Worm (Caenorhabditis elegans) whole organism, L4 larva: ENCODE data around the gene F08F3.1.

Source experiments
- F37D6.2 ChIP-seq: sonication (generic microtip); optimal IDR thresholded peaks from 2 replicates; lab custom pipeline; 2016; ENCODE audit warnings: mild to moderate bottlenecking, missing genetic modification characterization, missing compliant biosample characterization
- Y5F2A.4 ChIP-seq: fragments of 200-800 bp; sonication (Bioruptor generic); optimal IDR thresholded peaks from 2 replicates; lab custom pipeline; 2018; ENCODE audit warnings: mild to moderate bottlenecking, missing genetic modification characterization, missing compliant biosample characterization
- ZK546.5 ChIP-seq, 2 experiments: sonication (generic microtip); optimal IDR thresholded peaks; 2 replicates each; lab custom pipeline; 2017; ENCODE audit warnings: missing biosample characterization in 2 of 2, missing genetic modification characterization in 2 of 2
- aha-1 ChIP-seq: fragments of 150-350 bp; peaks from one replicate; lab custom pipeline; 2014; ENCODE audit warnings: missing biosample characterization, missing genetic modification characterization
- ceh-20 ChIP-seq: fragments of 200-800 bp; sonication (Bioruptor generic); IDR thresholded peaks from 2 replicates; pipeline ENCODE4 v1.3.6; 2022; ENCODE audit warnings: missing genetic modification reagents, missing genetic modification characterization, missing compliant biosample characterization
- ceh-28 ChIP-seq: fragments of 150-350 bp; optimal IDR thresholded peaks from 2 replicates; lab custom pipeline; 2014; ENCODE audit warnings: missing biosample characterization, missing genetic modification reagents, missing genetic modification characterization
- ceh-32 ChIP-seq: sonication (generic microtip); optimal IDR thresholded peaks from 2 replicates; lab custom pipeline; 2016; ENCODE audit warnings: mild to moderate bottlenecking, missing genetic modification characterization, missing compliant biosample characterization; ENCODE audit not compliant: poor library complexity
- ceh-82 ChIP-seq: sonication (generic microtip); optimal IDR thresholded peaks from 2 replicates; lab custom pipeline; 2017; ENCODE audit warnings: missing biosample characterization, missing genetic modification characterization
- ces-1 ChIP-seq: fragments of 150-350 bp; sonication (generic microtip); optimal IDR thresholded peaks from 4 replicates; lab custom pipeline; 2014; ENCODE audit warnings: missing biosample characterization, missing genetic modification reagents, missing genetic modification characterization
- ctbp-1 ChIP-seq: fragments of 200-800 bp; sonication (Bioruptor generic); IDR thresholded peaks from 2 replicates; pipeline ENCODE4 v1.3.6; 2022; ENCODE audit warnings: missing genetic modification reagents, missing genetic modification characterization, missing compliant biosample characterization
- daf-16 ChIP-seq, 3 experiments: sonication (generic microtip); optimal IDR thresholded peaks; 2 replicates each; lab custom pipeline; 2016 to 2017; ENCODE audit warnings: missing genetic modification characterization in 3 of 3, missing genetic modification reagents in 3 of 3, mild to moderate bottlenecking in 2 of 3, missing compliant biosample characterization in 2 of 3, missing biosample characterization in 1 of 3, moderate library complexity in 1 of 3
- daf-19 ChIP-seq: fragments of 200-800 bp; sonication (Bioruptor generic); conservative IDR thresholded peaks from 2 replicates; pipeline ENCODE4 v1.3.6; 2022; ENCODE audit warnings: missing genetic modification characterization, missing compliant biosample characterization
- dmd-6 ChIP-seq: fragments of 200-800 bp; sonication (Bioruptor generic); IDR thresholded peaks from 2 replicates; pipeline ENCODE4 v1.3.6; 2022; ENCODE audit warnings: missing genetic modification reagents, missing genetic modification characterization, missing compliant biosample characterization
- duxl-1 ChIP-seq: sonication (generic microtip); optimal IDR thresholded peaks from 2 replicates; lab custom pipeline; 2016; ENCODE audit warnings: mild to moderate bottlenecking, missing genetic modification characterization, moderate library complexity, missing compliant biosample characterization; ENCODE audit not compliant: poor library complexity
- dve-1 ChIP-seq: sonication (generic microtip); optimal IDR thresholded peaks from 2 replicates; lab custom pipeline; 2017; ENCODE audit warnings: antibody characterized with exemption, mild to moderate bottlenecking, missing genetic modification characterization, missing compliant biosample characterization; ENCODE audit not compliant: insufficient read depth
- egl-27 ChIP-seq: sonication (generic microtip); optimal IDR thresholded peaks from 3 replicates; lab custom pipeline; 2017; ENCODE audit warnings: missing biosample characterization, missing genetic modification reagents, missing genetic modification characterization
- egl-43 ChIP-seq: fragments of 200-800 bp; sonication (Bioruptor generic); IDR thresholded peaks from 2 replicates; pipeline ENCODE4 v1.3.6; 2022; ENCODE audit warnings: missing genetic modification reagents, missing genetic modification characterization, missing compliant biosample characterization
- hlh-11 ChIP-seq: fragments of 200-800 bp; sonication (Bioruptor generic); optimal IDR thresholded peaks from 2 replicates; lab custom pipeline; 2018; ENCODE audit warnings: mild to moderate bottlenecking, missing genetic modification characterization, missing compliant biosample characterization
- hmg-1.1 ChIP-seq: fragments of 200-800 bp; sonication (Bioruptor generic); IDR thresholded peaks from 2 replicates; pipeline ENCODE4 v1.3.6; 2022; ENCODE audit warnings: missing genetic modification reagents, missing genetic modification characterization, missing compliant biosample characterization
- lir-3 ChIP-seq: sonication (generic microtip); optimal IDR thresholded peaks from 2 replicates; lab custom pipeline; 2016; ENCODE audit warnings: mild to moderate bottlenecking, missing genetic modification characterization, missing compliant biosample characterization
- lsy-2 ChIP-seq, 2 experiments: fragments of 150-350 bp in 1 of 2; sonication (generic microtip) in 1 of 2; optimal IDR thresholded peaks; 2 replicates each; lab custom pipeline; 2014 to 2017; ENCODE audit warnings: missing biosample characterization in 2 of 2, missing genetic modification characterization in 2 of 2
- mdl-1 ChIP-seq, 2 experiments: fragments of 150-350 bp in 1 of 2; sonication (generic microtip) in 1 of 2; optimal IDR thresholded peaks; 2 replicates each; lab custom pipeline; 2014 to 2017; ENCODE audit warnings: missing biosample characterization in 2 of 2, missing genetic modification characterization in 2 of 2
- mep-1 ChIP-seq: fragments of 150-350 bp; sonication (generic microtip); optimal IDR thresholded peaks from 3 replicates; lab custom pipeline; 2014; ENCODE audit warnings: missing biosample characterization, missing genetic modification characterization
- mxl-3 ChIP-seq: fragments of 200-800 bp; sonication (Bioruptor generic); optimal IDR thresholded peaks from 2 replicates; lab custom pipeline; 2018; ENCODE audit warnings: mild to moderate bottlenecking, missing genetic modification characterization, missing compliant biosample characterization
- nhr-10 ChIP-seq: fragments of 150-350 bp; optimal IDR thresholded peaks from 2 replicates; lab custom pipeline; 2014; ENCODE audit warnings: missing biosample characterization, missing genetic modification characterization
- nhr-111 ChIP-seq: fragments of 200-800 bp; sonication (Bioruptor generic); optimal IDR thresholded peaks from 2 replicates; lab custom pipeline; 2018; ENCODE audit warnings: mild to moderate bottlenecking, missing genetic modification characterization, missing compliant biosample characterization
- nhr-25 ChIP-seq: sonication (generic microtip); optimal IDR thresholded peaks from 2 replicates; lab custom pipeline; 2017; ENCODE audit warnings: missing genetic modification characterization, mild to moderate bottlenecking, missing compliant biosample characterization, antibody characterized with exemption, moderate library complexity, borderline replicate concordance; ENCODE audit not compliant: insufficient read depth
- nhr-28 ChIP-seq: fragments of 150-350 bp; optimal IDR thresholded peaks from 2 replicates; lab custom pipeline; 2014; ENCODE audit warnings: missing biosample characterization, missing genetic modification characterization
- nhr-48 ChIP-seq: sonication (generic microtip); optimal IDR thresholded peaks from 2 replicates; lab custom pipeline; 2016; ENCODE audit warnings: mild to moderate bottlenecking, missing genetic modification characterization, missing compliant biosample characterization
- nhr-77 ChIP-seq: fragments of 150-350 bp; optimal IDR thresholded peaks from 2 replicates; lab custom pipeline; 2014; ENCODE audit warnings: missing biosample characterization, missing genetic modification characterization
- pha-4 ChIP-seq, 2 experiments: fragments of 150-350 bp in 1 of 2; fragments of 200-800 bp in 1 of 2; sonication (Bioruptor generic) in 1 of 2; IDR thresholded peaks in 1 of 2; optimal IDR thresholded peaks in 1 of 2; 2 replicates each; pipeline versions ENCODE4 v1.3.6 to Lab custom; 2014 to 2022; ENCODE audit warnings: missing genetic modification characterization in 2 of 2, missing genetic modification reagents in 2 of 2, missing biosample characterization in 1 of 2, missing compliant biosample characterization in 1 of 2
- php-3 ChIP-seq: fragments of 200-800 bp; sonication (Bioruptor generic); IDR thresholded peaks from 2 replicates; pipeline ENCODE4 v1.3.6; 2022; ENCODE audit warnings: missing genetic modification reagents, missing genetic modification characterization, missing compliant biosample characterization
- pqm-1 ChIP-seq: sonication (generic microtip); optimal IDR thresholded peaks from 2 replicates; lab custom pipeline; 2017; ENCODE audit warnings: missing biosample characterization, missing genetic modification characterization
- saeg-2 ChIP-seq: fragments of 200-800 bp; sonication (Bioruptor generic); IDR thresholded peaks from 2 replicates; pipeline ENCODE4 v1.3.6; 2022; ENCODE audit warnings: missing genetic modification reagents, missing genetic modification characterization, missing compliant biosample characterization
- snpc-4 ChIP-seq: fragments of 150-350 bp; optimal IDR thresholded peaks from 2 replicates; lab custom pipeline; 2014; ENCODE audit warnings: missing biosample characterization, missing genetic modification characterization
- tra-1 ChIP-seq: fragments of 200-800 bp; sonication (Bioruptor generic); IDR thresholded peaks from 2 replicates; pipeline ENCODE4 v1.3.6; 2022; ENCODE audit warnings: missing genetic modification reagents, missing genetic modification characterization, missing compliant biosample characterization
- unc-62 ChIP-seq, 3 experiments: fragments of 150-350 bp in 1 of 3; sonication (generic microtip); optimal IDR thresholded peaks in 2 of 3; peaks in 1 of 3; 1 replicate in 1 of 3; 2 replicates in 2 of 3; lab custom pipeline; 2014 to 2017; ENCODE audit warnings: missing biosample characterization in 3 of 3, missing genetic modification characterization in 3 of 3, missing genetic modification reagents in 3 of 3, missing genotype in 1 of 3
- zip-2 ChIP-seq: fragments of 150-350 bp; optimal IDR thresholded peaks from 2 replicates; lab custom pipeline; 2014; ENCODE audit warnings: missing biosample characterization, missing genetic modification characterization
- ztf-11 ChIP-seq: fragments of 150-350 bp; optimal IDR thresholded peaks from 2 replicates; lab custom pipeline; 2014; ENCODE audit warnings: missing biosample characterization, missing genetic modification characterization

The F08F3.1 gene

DNA sequence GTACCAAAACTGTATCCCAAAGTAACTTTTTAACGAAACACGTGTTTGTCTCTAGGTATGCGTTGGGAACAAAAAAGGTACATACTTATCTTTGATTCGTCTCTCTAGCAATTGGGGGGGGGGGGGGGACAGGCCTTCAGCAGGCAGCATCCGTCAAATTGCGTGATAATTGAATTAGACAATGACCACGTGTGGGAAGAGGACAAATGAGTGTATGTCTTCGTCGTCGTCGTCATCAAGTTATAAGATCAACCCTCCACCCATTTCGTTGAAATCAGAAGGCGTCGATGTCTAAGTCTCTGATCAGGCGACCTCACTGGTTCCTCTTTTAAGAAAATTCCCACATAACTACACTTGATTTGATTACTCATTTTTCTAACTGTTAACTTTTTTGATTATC, 35.3 kb upstream of the F08F3.1 start, which contains the start of gene F08F3.4 (continued):
- TF ChIP-seq saeg-2 (no peak), nhr-111 (GFP tag; lab: Kevin White, UChicago) (no peak), snpc-4 (tag; lab: Kevin White, UChicago) (no peak), mep-1 (tag; lab: Kevin White, UChicago) (no peak)

DNA sequence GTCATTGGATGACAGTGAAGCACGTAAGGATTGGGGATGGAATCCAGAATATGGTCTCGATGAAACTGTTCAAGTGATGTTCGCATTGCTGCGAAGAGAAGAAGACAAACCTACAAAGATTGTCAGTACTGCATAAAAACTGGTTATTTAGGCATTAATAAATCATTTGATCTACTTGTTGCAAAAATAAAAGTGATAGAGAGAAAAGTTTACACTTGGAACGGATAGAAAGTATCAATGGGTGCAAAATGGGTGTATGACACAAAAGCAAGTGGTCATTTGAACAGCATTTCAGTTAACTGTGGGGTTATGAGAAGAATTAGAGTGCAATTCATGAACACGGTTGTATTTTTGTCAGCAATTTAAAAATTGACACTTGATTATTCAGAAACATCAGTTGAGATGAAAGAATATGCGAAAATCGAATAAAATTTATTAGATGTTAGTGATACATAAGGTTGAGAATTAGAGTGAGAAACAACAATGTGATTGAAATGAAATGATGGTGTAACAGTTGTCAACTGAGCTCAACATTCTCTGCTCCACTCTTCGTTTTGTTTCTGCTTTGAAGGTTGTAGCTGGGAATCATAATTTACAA, 33.0 kb upstream of the F08F3.1 start, which contains the start of gene F08F3.10:
TSS of gene F08F3.10 (plus strand) at position 548 of the 598 bp plus-strand sequence.
- no peak for TF ChIP-seq hmg-1.1 (GFP tag; lab: Robert Waterston, UW)
- TF ChIP-seq aha-1 (tag; lab: Kevin White, UChicago), result peak; percentile 83
- peak in 1 of 2 experiments; percentile 22 for TF ChIP-seq mdl-1 (tag; optimal IDR thresholded peaks at IDR 0.05; lab: Kevin White, UChicago)
- peak; percentile 65 for TF ChIP-seq dmd-6 (GFP tag; lab: Robert Waterston, UW)
- no peak for TF ChIP-seq ces-1 (GFP tag; lab: Kevin White, UChicago)
- peak; percentile 31 for TF ChIP-seq nhr-28 (tag; lab: Kevin White, UChicago)
- TF ChIP-seq daf-19 (GFP tag; lab: Robert Waterston, UW), result no peak
- no peak for TF ChIP-seq lir-3 (tag; lab: Kevin White, UChicago)
- TF ChIP-seq nhr-48 (tag; lab: Kevin White, UChicago), result peak; percentile 62
- no peak for TF ChIP-seq ceh-20
- no peak for TF ChIP-seq egl-27 (tag; lab: Kevin White, UChicago)
- TF ChIP-seq ztf-11 (tag; lab: Kevin White, UChicago), result no peak
- TF ChIP-seq ctbp-1 (GFP tag; lab: Robert Waterston, UW), result no peak
- TF ChIP-seq php-3 (GFP tag; lab: Robert Waterston, UW), result no peak

DNA sequence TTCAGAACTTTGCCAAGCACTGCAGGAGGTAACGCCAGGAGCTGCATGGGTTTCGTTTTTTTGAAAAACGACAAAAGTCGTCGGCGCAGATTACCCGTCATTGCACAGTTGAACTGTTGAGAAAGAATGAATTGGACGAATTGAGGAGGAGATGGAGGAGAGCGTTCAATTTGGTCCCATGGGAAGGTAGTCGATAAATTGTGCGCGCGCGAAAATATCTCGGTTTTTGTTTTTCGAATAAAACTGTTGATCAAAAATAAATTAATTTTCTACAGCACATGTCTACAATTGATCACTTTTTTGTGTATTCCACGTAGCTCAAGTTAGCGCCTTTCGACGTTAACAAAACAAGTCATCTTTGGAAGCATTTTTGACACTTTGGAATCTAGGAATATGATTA, 26.0 kb upstream of the F08F3.1 start, which contains the start of gene F08F3.6:
TSS of gene F08F3.6 (minus strand) at position 153 of the 400 bp plus-strand sequence.
- TF ChIP-seq egl-43 (GFP tag; lab: Robert Waterston, UW) (no peak), daf-16 (GFP tag; optimal IDR thresholded peaks at IDR 0.05; lab: Kevin White, UChicago) (no peak), daf-16 (tag; optimal IDR thresholded peaks at IDR 0.05; lab: Kevin White, UChicago) (no peak)

DNA sequence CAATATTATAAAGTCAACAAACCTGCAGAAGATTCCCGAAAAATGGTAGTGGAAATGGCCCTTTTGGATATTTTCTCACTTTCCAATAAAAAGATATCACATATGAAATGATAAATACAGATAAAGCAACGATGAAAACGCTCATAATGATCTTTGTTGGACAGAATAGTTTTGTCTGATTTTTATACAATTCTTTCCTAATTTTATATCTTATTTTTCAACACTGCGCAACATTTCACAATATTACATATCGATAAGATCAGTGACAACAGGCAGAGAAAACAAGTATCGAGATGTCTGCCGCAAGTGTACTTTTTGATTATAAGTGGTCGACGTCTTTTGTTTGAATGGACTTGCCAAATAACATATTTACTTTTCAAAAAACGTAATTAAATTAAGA, 22.8 kb upstream of the F08F3.1 start, which contains the start of gene cyp-14A5:
TSS of gene cyp-14A5 (minus strand) at position 163 of the 400 bp plus-strand sequence.
- peak; percentile 66 for TF ChIP-seq zip-2 (tag; lab: Kevin White, UChicago)
- TF ChIP-seq ZK546.5 (tag; optimal IDR thresholded peaks at IDR 0.05; lab: Kevin White, UChicago), result no peak
- TF ChIP-seq lsy-2 (tag; optimal IDR thresholded peaks at IDR 0.05; lab: Kevin White, UChicago), result no peak
- TF ChIP-seq unc-62 (GFP tag; optimal IDR thresholded peaks at IDR 0.05 in 1 of 2; lab: Kevin White, UChicago), result peak in 1 of 2 experiments; percentile 96
- no peak for TF ChIP-seq unc-62 (tag; optimal IDR thresholded peaks at IDR 0.05; lab: Kevin White, UChicago)

DNA sequence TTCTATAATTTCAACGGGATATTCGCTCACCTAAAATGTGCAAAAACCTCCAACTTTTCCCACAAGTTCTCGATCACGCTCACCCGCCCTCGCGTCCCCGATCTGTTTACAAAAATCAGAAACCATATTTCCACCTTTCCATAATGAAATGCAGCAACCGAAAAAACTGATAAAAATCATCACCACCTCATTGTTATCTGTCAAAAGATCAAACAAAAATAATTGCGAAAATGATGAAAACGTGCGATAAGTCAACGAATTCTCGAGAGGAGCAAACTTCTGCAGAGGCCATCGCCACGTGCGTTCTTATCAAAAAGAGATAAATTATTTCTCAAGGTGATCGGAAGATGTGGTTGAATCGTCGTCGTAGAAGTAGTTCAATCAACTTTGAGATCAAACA, 20.9 kb upstream of the F08F3.1 start:
- TF ChIP-seq unc-62 (GFP tag; optimal IDR thresholded peaks at IDR 0.05 in 1 of 2; lab: Kevin White, UChicago) (peak in 1 of 2 experiments; percentile 32), unc-62 (tag; optimal IDR thresholded peaks at IDR 0.05; lab: Kevin White, UChicago) (no peak), hlh-11 (tag; lab: Kevin White, UChicago) (peak; percentile 77), egl-43 (GFP tag; lab: Robert Waterston, UW) (no peak), F37D6.2 (no peak), nhr-25 (peak; percentile 80), Y5F2A.4 (no peak), nhr-28 (tag; lab: Kevin White, UChicago) (peak; percentile 88), pqm-1 (tag; lab: Kevin White, UChicago) (peak; percentile 67), nhr-48 (tag; lab: Kevin White, UChicago) (peak; percentile 39), mdl-1 (tag; optimal IDR thresholded peaks at IDR 0.05; lab: Kevin White, UChicago) (peak; percentile 54 to 97), aha-1 (tag; lab: Kevin White, UChicago) (peak; percentile 53), ceh-28 (no peak), ceh-82 (tag; lab: Kevin White, UChicago) (no peak), dve-1 (tag; lab: Kevin White, UChicago) (peak; percentile 81), nhr-77 (tag; lab: Kevin White, UChicago) (peak; percentile 32), ceh-32 (no peak), duxl-1 (tag; lab: Kevin White, UChicago) (no peak), nhr-10 (peak; percentile 34), tra-1 (GFP tag; lab: Robert Waterston, UW) (peak; percentile 85), dmd-6 (GFP tag; lab: Robert Waterston, UW) (peak; percentile 95), pha-4 (GFP tag; IDR thresholded peaks at IDR 0.05; lab: Robert Waterston, UW) (no peak), pha-4 (tag; optimal IDR thresholded peaks at IDR 0.05; lab: Kevin White, UChicago) (no peak), mxl-3 (GFP tag; lab: Kevin White, UChicago) (peak; percentile 96)
